Fruit fly (Drosophila melanogaster) Kc167 (cell line): ENCODE measurements around the gene CG18473.

Experiments used
- Sin3A ChIP-seq: fragments of >200 bp; optimal IDR thresholded peaks from 2 replicates; lab custom pipeline; 2018; ENCODE audit warnings: missing external identifiers
- h ChIP-seq: fragments of >200 bp; optimal IDR thresholded peaks from 3 replicates; lab custom pipeline; 2018; ENCODE audit warnings: missing external identifiers
- insv ChIP-seq: fragments of >200 bp; optimal IDR thresholded peaks from 3 replicates; lab custom pipeline; 2018; ENCODE audit warnings: missing external identifiers
- psq ChIP-seq: fragments of >200 bp; optimal IDR thresholded peaks from 2 replicates; lab custom pipeline; 2017; ENCODE audit warnings: missing external identifiers

DNA sequence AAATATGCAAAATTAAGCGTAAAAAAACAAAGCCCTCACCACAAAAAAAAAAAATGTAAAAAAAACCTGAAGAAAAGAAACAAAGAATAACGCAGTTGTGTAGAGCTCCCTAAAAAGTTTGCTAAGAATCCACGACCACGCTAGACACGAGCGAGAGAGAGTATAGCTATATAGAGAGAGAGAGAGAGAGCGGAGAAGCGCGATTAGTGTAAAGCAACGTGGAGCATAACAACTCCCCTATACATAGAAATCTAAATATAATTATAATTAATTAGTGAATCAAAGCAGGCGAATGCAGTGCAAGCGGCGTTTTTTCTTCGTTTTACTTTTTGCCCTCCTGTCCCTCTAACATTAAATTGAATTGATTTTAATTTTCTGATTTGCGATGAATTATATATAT, 3.7 kb upstream of the CG18473 start:
- no peak for TF ChIP-seq psq (lab: Kevin White, UChicago)
- no peak for TF ChIP-seq h (lab: Kevin White, UChicago)
- TF ChIP-seq insv (lab: Kevin White, UChicago): no peak
- TF ChIP-seq Sin3A (lab: Kevin White, UChicago): no peak
